Worm (Caenorhabditis elegans) whole organism, early embryonic: Measurements from ENCODE around the gene srt-11.

Source experiments
- B0310.2 ChIP-seq: sonication (generic microtip); optimal IDR thresholded peaks from 2 replicates; lab custom pipeline; 2016; ENCODE audit warnings: mild to moderate bottlenecking, missing genetic modification characterization, missing compliant biosample characterization
- aly-1 ChIP-seq: sonication (generic microtip); optimal IDR thresholded peaks from 2 replicates; lab custom pipeline; 2016; ENCODE audit warnings: missing genetic modification characterization, missing compliant biosample characterization
- ama-1 ChIP-seq: fragments of 150-350 bp; optimal IDR thresholded peaks from 2 replicates; lab custom pipeline; 2014
- ceh-13 ChIP-seq: fragments of 200-800 bp; sonication (Bioruptor generic); optimal IDR thresholded peaks from 2 replicates; lab custom pipeline; 2018; ENCODE audit warnings: mild to moderate bottlenecking, missing genetic modification characterization, missing compliant biosample characterization
- ceh-36 ChIP-seq: sonication (generic microtip); optimal IDR thresholded peaks from 2 replicates; lab custom pipeline; 2016; ENCODE audit warnings: missing genetic modification characterization, inconsistent platforms, missing compliant biosample characterization
- ets-7 ChIP-seq: sonication (generic microtip); optimal IDR thresholded peaks from 2 replicates; lab custom pipeline; 2016; ENCODE audit warnings: missing genotype, missing genetic modification characterization, missing compliant biosample characterization
- flt-1 ChIP-seq: fragments of 200-800 bp; sonication (Bioruptor generic); IDR thresholded peaks from 2 replicates; pipeline ENCODE4 v1.3.6; 2022; ENCODE audit warnings: missing genetic modification characterization, missing compliant biosample characterization
- hmbx-1 ChIP-seq: sonication (generic microtip); optimal IDR thresholded peaks from 2 replicates; lab custom pipeline; 2016; ENCODE audit warnings: mild to moderate bottlenecking, missing genetic modification characterization, missing compliant biosample characterization
- hmg-4 ChIP-seq: fragments of 200-800 bp; sonication (Bioruptor generic); optimal IDR thresholded peaks from 2 replicates; lab custom pipeline; 2018; ENCODE audit warnings: mild to moderate bottlenecking, missing genetic modification characterization, missing compliant biosample characterization
- scrt-1 ChIP-seq: fragments of 200-800 bp; sonication (Bioruptor generic); IDR thresholded peaks from 2 replicates; pipeline ENCODE4 v1.3.6; 2022; ENCODE audit warnings: missing genetic modification characterization, missing compliant biosample characterization
- sea-1 ChIP-seq: fragments of 200-800 bp; sonication (Bioruptor generic); conservative IDR thresholded peaks from 2 replicates; pipeline ENCODE4 v1.3.6; 2022; ENCODE audit warnings: missing genetic modification characterization, missing compliant biosample characterization
- tbx-11 ChIP-seq: fragments of 200-800 bp; sonication (Bioruptor generic); IDR thresholded peaks from 2 replicates; pipeline ENCODE4 v1.3.6; 2022; ENCODE audit warnings: missing genetic modification characterization, missing compliant biosample characterization
- tbx-37 ChIP-seq: fragments of 200-800 bp; sonication (Bioruptor generic); conservative IDR thresholded peaks from 2 replicates; pipeline ENCODE4 v1.3.6; 2022; ENCODE audit warnings: missing genetic modification reagents, missing genetic modification characterization, missing compliant biosample characterization

- no peak for TF ChIP-seq ama-1 (lab: Kevin White, UChicago)
- no peak for TF ChIP-seq hmbx-1
- no peak for TF ChIP-seq tbx-37 (GFP tag; lab: Robert Waterston, UW)
- TF ChIP-seq ceh-36 (tag; lab: Kevin White, UChicago): no peak
- TF ChIP-seq sea-1 (GFP tag; lab: Robert Waterston, UW): no peak
- no peak for TF ChIP-seq ets-7 (tag; lab: Kevin White, UChicago)
- no peak for TF ChIP-seq aly-1
- no peak for TF ChIP-seq tbx-11 (GFP tag; lab: Robert Waterston, UW)
- TF ChIP-seq flt-1 (GFP tag; lab: Robert Waterston, UW): no peak
- no peak for TF ChIP-seq B0310.2 (tag; lab: Kevin White, UChicago)
- TF ChIP-seq scrt-1: no peak
- no peak for TF ChIP-seq ceh-13 (GFP tag; lab: Kevin White, UChicago)
- TF ChIP-seq hmg-4 (GFP tag; lab: Kevin White, UChicago): no peak
Measured at ce11 chrII:14816086-14816485, 10.3 kb downstream of the srt-11 start.
